Fruit fly (Drosophila melanogaster) whole organism, embryonic: Measurements from ENCODE around the gene Mad.

Experiments used
- Abd-B ChIP-seq: fragments of 200-800 bp; sonication (Bioruptor generic); optimal IDR thresholded peaks from 2 replicates; lab custom pipeline; 2018; ENCODE audit warnings: missing biosample characterization, mild to moderate bottlenecking, missing genetic modification characterization, moderate library complexity
- Awh ChIP-seq: fragments of 200-800 bp; sonication (Bioruptor generic); IDR thresholded peaks from 2 replicates; pipeline ENCODE4, ENCODE4 v1.3.6; 2022; ENCODE audit warnings: missing biosample characterization, missing genetic modification characterization
- CG1024 ChIP-seq: fragments of 200-800 bp; sonication (Bioruptor generic); IDR thresholded peaks from 2 replicates; pipeline ENCODE4 v1.3.6; 2022; ENCODE audit warnings: missing biosample characterization, missing genetic modification characterization
- CG10979 ChIP-seq: fragments of 200-800 bp; sonication (Bioruptor generic); optimal IDR thresholded peaks from 2 replicates; lab custom pipeline; 2018; ENCODE audit warnings: missing biosample characterization, mild to moderate bottlenecking, missing genetic modification characterization, moderate library complexity
- CG11504 ChIP-seq: fragments of 200-800 bp; sonication (Bioruptor generic); optimal IDR thresholded peaks from 3 replicates; lab custom pipeline; 2019; ENCODE audit warnings: missing biosample characterization, mild to moderate bottlenecking, missing genetic modification characterization, moderate library complexity
- CG12659 ChIP-seq: fragments of 200-800 bp; sonication (Bioruptor generic); optimal IDR thresholded peaks from 3 replicates; lab custom pipeline; 2017; ENCODE audit warnings: mild to moderate bottlenecking, missing biosample characterization, missing genetic modification reagents, missing genetic modification characterization
- CG14014 ChIP-seq: fragments of 200-800 bp; sonication (Bioruptor generic); IDR thresholded peaks from 2 replicates; pipeline ENCODE4 v1.3.6; 2022; ENCODE audit warnings: missing biosample characterization, missing genetic modification characterization
- CG17912 ChIP-seq: fragments of 200-800 bp; sonication (Bioruptor generic); optimal IDR thresholded peaks from 2 replicates; lab custom pipeline; 2018; ENCODE audit warnings: missing biosample characterization, mild to moderate bottlenecking, missing genetic modification characterization
- CG1792 ChIP-seq: fragments of 200-800 bp; sonication (Bioruptor generic); optimal IDR thresholded peaks from 2 replicates; lab custom pipeline; 2016; ENCODE audit warnings: missing biosample characterization, missing genetic modification characterization
- CG18619 ChIP-seq: fragments of 200-800 bp; sonication (Bioruptor generic); optimal IDR thresholded peaks from 3 replicates; lab custom pipeline; 2017; ENCODE audit warnings: missing biosample characterization, mild to moderate bottlenecking, missing genetic modification characterization
- CG2202 ChIP-seq: fragments of 200-800 bp; sonication (Bioruptor generic); optimal IDR thresholded peaks from 2 replicates; lab custom pipeline; 2018; ENCODE audit warnings: missing biosample characterization, mild to moderate bottlenecking, missing genetic modification characterization
- CG32532 ChIP-seq: fragments of 200-800 bp; sonication (Bioruptor generic); IDR thresholded peaks from 2 replicates; pipeline ENCODE4 v1.3.6; 2022; ENCODE audit warnings: missing biosample characterization, missing genetic modification characterization
- CG3838 ChIP-seq: fragments of 200-800 bp; sonication (Bioruptor generic); optimal IDR thresholded peaks from 3 replicates; lab custom pipeline; 2016; ENCODE audit warnings: missing biosample characterization, missing genetic modification characterization
- CG3995 ChIP-seq: fragments of 200-800 bp; sonication (Bioruptor generic); optimal IDR thresholded peaks from 3 replicates; lab custom pipeline; 2016; ENCODE audit warnings: missing biosample characterization, missing genetic modification characterization
- CG4360 ChIP-seq: fragments of 200-800 bp; sonication (Bioruptor generic); IDR thresholded peaks from 2 replicates; pipeline ENCODE4 v1.3.6; 2022; ENCODE audit warnings: missing biosample characterization, missing genetic modification characterization
- CG4404 ChIP-seq: fragments of 200-800 bp; sonication (Bioruptor generic); IDR thresholded peaks from 2 replicates; pipeline ENCODE4 v1.3.6; 2022; ENCODE audit warnings: missing biosample characterization, missing genetic modification characterization
- CG6689 ChIP-seq: fragments of 200-800 bp; sonication (Bioruptor generic); IDR thresholded peaks from 2 replicates; pipeline ENCODE4 v1.3.6; 2022; ENCODE audit warnings: missing biosample characterization, missing genetic modification characterization
- CG7786 ChIP-seq: fragments of 200-800 bp; sonication (Bioruptor generic); optimal IDR thresholded peaks from 2 replicates; lab custom pipeline; 2016; ENCODE audit warnings: missing biosample characterization, missing genetic modification characterization
- CG8478 ChIP-seq: fragments of >200 bp; optimal IDR thresholded peaks from 2 replicates; lab custom pipeline; 2018
- D ChIP-seq, 2 experiments: fragments of 200-800 bp in 1 of 2; fragments of >200 bp in 1 of 2; sonication (Bioruptor generic) in 1 of 2; optimal IDR thresholded peaks; 2 replicates in 1 of 2; 3 replicates in 1 of 2; lab custom pipeline; 2017; ENCODE audit warnings: mild to moderate bottlenecking in 1 of 2, missing biosample characterization in 1 of 2, missing genetic modification characterization in 1 of 2, missing genetic modification reagents in 1 of 2
- Elba2 ChIP-seq: fragments of 200-800 bp; sonication (Bioruptor generic); optimal IDR thresholded peaks from 3 replicates; lab custom pipeline; 2016; ENCODE audit warnings: missing biosample characterization, missing genetic modification characterization
- H15 ChIP-seq: fragments of 200-800 bp; sonication (Bioruptor generic); IDR thresholded peaks from 3 replicates; pipeline ENCODE4 v1.3.6; 2022; ENCODE audit warnings: missing biosample characterization, missing genetic modification characterization
- H2.0 ChIP-seq: fragments of 200-800 bp; sonication (Bioruptor generic); IDR thresholded peaks from 2 replicates; pipeline ENCODE4 v1.3.6; 2022; ENCODE audit warnings: missing biosample characterization, missing genetic modification characterization
- Mrtf ChIP-seq: fragments of 200-800 bp; sonication (Bioruptor generic); IDR thresholded peaks from 3 replicates; pipeline ENCODE4 v1.3.6; 2022; ENCODE audit warnings: missing biosample characterization, missing genetic modification characterization
- Oli ChIP-seq: fragments of 200-800 bp; sonication (Bioruptor generic); optimal IDR thresholded peaks from 2 replicates; lab custom pipeline; 2018; ENCODE audit warnings: missing biosample characterization, mild to moderate bottlenecking, missing genetic modification characterization, moderate library complexity
- Side ChIP-seq: fragments of 200-800 bp; sonication (Bioruptor generic); optimal IDR thresholded peaks from 2 replicates; lab custom pipeline; 2016; ENCODE audit warnings: missing biosample characterization, missing genetic modification characterization
- Sox102F ChIP-seq: fragments of 200-800 bp; sonication (Bioruptor generic); optimal IDR thresholded peaks from 2 replicates; lab custom pipeline; 2018; ENCODE audit warnings: missing biosample characterization, mild to moderate bottlenecking, missing genetic modification characterization, moderate library complexity
- Stat92E ChIP-seq, 3 experiments: fragments of >200 bp in 2 of 3; fragments of 200-800 bp in 1 of 3; sonication (Bioruptor generic) in 1 of 3; optimal IDR thresholded peaks; 2 replicates each; lab custom pipeline; 2017 to 2019; ENCODE audit warnings: missing biosample characterization in 3 of 3, missing genetic modification characterization in 3 of 3, mild to moderate bottlenecking in 1 of 3, moderate library complexity in 1 of 3
- Usf ChIP-seq: fragments of 200-800 bp; sonication (Bioruptor generic); optimal IDR thresholded peaks from 2 replicates; lab custom pipeline; 2017; ENCODE audit warnings: missing genotype, missing biosample characterization, missing genetic modification characterization
- bigmax ChIP-seq: fragments of 200-800 bp; sonication (Bioruptor generic); optimal IDR thresholded peaks from 2 replicates; lab custom pipeline; 2018; ENCODE audit warnings: missing biosample characterization, mild to moderate bottlenecking, missing genetic modification characterization
- cg ChIP-seq: fragments of 200-800 bp; sonication (Bioruptor generic); optimal IDR thresholded peaks from 3 replicates; lab custom pipeline; 2019; ENCODE audit warnings: missing biosample characterization, mild to moderate bottlenecking, missing genetic modification characterization, moderate library complexity
- chm ChIP-seq: fragments of 200-800 bp; sonication (Bioruptor generic); IDR thresholded peaks from 2 replicates; pipeline ENCODE4 v1.3.6; 2022; ENCODE audit warnings: missing biosample characterization, missing genetic modification characterization
- croc ChIP-seq: fragments of 200-800 bp; sonication (Bioruptor generic); conservative IDR thresholded peaks from 3 replicates; pipeline ENCODE4 v1.3.6; 2022; ENCODE audit warnings: missing biosample characterization, missing genetic modification characterization
- dimm ChIP-seq: fragments of 200-800 bp; sonication (Bioruptor generic); IDR thresholded peaks from 2 replicates; pipeline ENCODE4 v1.3.6; 2022; ENCODE audit warnings: missing biosample characterization, missing genetic modification characterization
- dysf ChIP-seq: fragments of 200-800 bp; sonication (Bioruptor generic); IDR thresholded peaks from 3 replicates; pipeline ENCODE4 v1.3.6; 2022; ENCODE audit warnings: missing biosample characterization, missing genetic modification characterization
- emc ChIP-seq: fragments of 200-800 bp; sonication (Bioruptor generic); optimal IDR thresholded peaks from 2 replicates; lab custom pipeline; 2016; ENCODE audit warnings: missing biosample characterization, missing genetic modification characterization
- eyg ChIP-seq: fragments of 200-800 bp; sonication (Bioruptor generic); optimal IDR thresholded peaks from 3 replicates; lab custom pipeline; 2016; ENCODE audit warnings: missing biosample characterization, missing genetic modification characterization
- ham ChIP-seq: fragments of 200-800 bp; sonication (Bioruptor generic); IDR thresholded peaks from 2 replicates; pipeline ENCODE4 v1.3.6; 2022; ENCODE audit warnings: missing biosample characterization, missing genetic modification characterization
- jumu ChIP-seq: fragments of 200-800 bp; sonication (Bioruptor generic); optimal IDR thresholded peaks from 3 replicates; lab custom pipeline; 2016; ENCODE audit warnings: missing biosample characterization, missing genetic modification characterization
- lov ChIP-seq, 2 experiments: fragments of 200-800 bp in 1 of 2; fragments of >200 bp in 1 of 2; sonication (Bioruptor generic) in 1 of 2; IDR thresholded peaks in 1 of 2; optimal IDR thresholded peaks in 1 of 2; 2 replicates in 1 of 2; 3 replicates in 1 of 2; pipeline versions ENCODE4 v1.3.6 to Lab custom; 2017 to 2022; ENCODE audit warnings: missing biosample characterization in 1 of 2, missing genetic modification characterization in 1 of 2
- mld ChIP-seq: fragments of 200-800 bp; sonication (Bioruptor generic); IDR thresholded peaks from 3 replicates; pipeline ENCODE4 v1.3.6; 2022; ENCODE audit warnings: missing biosample characterization, missing genetic modification characterization; ENCODE audit not compliant: partially characterized antibody
- nau ChIP-seq: fragments of 200-800 bp; sonication (Bioruptor generic); optimal IDR thresholded peaks from 3 replicates; lab custom pipeline; 2017; ENCODE audit warnings: missing biosample characterization, mild to moderate bottlenecking, missing genetic modification characterization, missing genetic modification reagents
- pum ChIP-seq: fragments of 200-800 bp; sonication (Bioruptor generic); optimal IDR thresholded peaks from 2 replicates; lab custom pipeline; 2016; ENCODE audit warnings: missing biosample characterization, missing genetic modification characterization
- row ChIP-seq: fragments of 200-800 bp; sonication (Bioruptor generic); IDR thresholded peaks from 3 replicates; pipeline ENCODE4 v1.3.6; 2022; ENCODE audit warnings: missing biosample characterization, missing genetic modification characterization
- sens ChIP-seq: fragments of 200-800 bp; sonication (Bioruptor generic); peaks from one replicate; lab custom pipeline; 2016; ENCODE audit warnings: missing biosample characterization, missing genetic modification characterization
- sima ChIP-seq: fragments of 200-800 bp; sonication (Bioruptor generic); optimal IDR thresholded peaks from 2 replicates; lab custom pipeline; 2016; ENCODE audit warnings: missing biosample characterization, missing genetic modification characterization
- sisA ChIP-seq: fragments of 200-800 bp; sonication (Bioruptor generic); IDR thresholded peaks from 2 replicates; pipeline ENCODE4 v1.3.6; 2022; ENCODE audit warnings: missing biosample characterization, missing genetic modification characterization
- ttk ChIP-seq: fragments of 200-800 bp; sonication (Bioruptor generic); IDR thresholded peaks from 2 replicates; pipeline ENCODE4 v2.1.2; 2022; ENCODE audit warnings: missing biosample characterization, missing genetic modification characterization
- tx ChIP-seq: fragments of 200-800 bp; sonication (Bioruptor generic); optimal IDR thresholded peaks from 2 replicates; lab custom pipeline; 2016; ENCODE audit warnings: missing biosample characterization, missing genetic modification characterization
- wdn ChIP-seq: fragments of 200-800 bp; sonication (Bioruptor generic); IDR thresholded peaks from 2 replicates; pipeline ENCODE4 v1.3.6; 2022; ENCODE audit warnings: missing biosample characterization, missing genetic modification characterization
- wor ChIP-seq: fragments of 200-800 bp; sonication (Bioruptor generic); IDR thresholded peaks from 2 replicates; pipeline ENCODE4 v1.3.6; 2022; ENCODE audit warnings: missing biosample characterization, missing genetic modification characterization

Mad gene

DNA sequence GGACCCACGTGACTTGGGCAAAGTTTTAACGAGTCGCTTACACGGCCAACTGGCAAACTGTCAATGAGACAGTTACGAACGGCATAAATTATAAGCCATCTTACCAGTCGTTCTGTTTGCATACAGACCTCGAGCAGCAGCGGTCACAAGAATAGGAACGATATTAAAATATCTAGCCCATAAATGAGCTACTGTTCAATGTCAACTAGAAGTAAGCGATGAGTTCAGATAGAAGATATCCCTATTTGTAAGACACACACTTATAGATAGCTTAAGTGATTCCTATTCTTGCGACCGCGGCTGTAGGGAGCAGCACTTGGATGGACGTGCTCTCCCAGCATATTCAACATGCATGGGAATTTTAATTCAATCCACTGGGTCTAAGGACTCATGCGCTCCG is 29.4 kb upstream of the Mad start (continued):
- TF ChIP-seq CG4360 (no peak), Sox102F (peak; percentile 15), CG7786 (GFP tag; lab: Kevin White, UChicago) (no peak), CG1792 (GFP tag; lab: Kevin White, UChicago) (no peak), dimm (GFP tag; lab: Robert Waterston, UW) (no peak), croc (GFP tag; lab: Robert Waterston, UW) (no peak), CG4404 (0 out of 2 replicates have a peak, but pooled peaks have one; percentile 9), Stat92E (GFP tag; optimal IDR thresholded peaks at IDR 0.05; lab: Kevin White, UChicago) (no peak), Usf (GFP tag; lab: Kevin White, UChicago) (no peak), CG2202 (no peak), CG12659 (GFP tag; lab: Kevin White, UChicago) (no peak), CG3995 (GFP tag; lab: Kevin White, UChicago) (no peak), mld (no peak), CG8478 (lab: Kevin White, UChicago) (no peak), wor (GFP tag; lab: Robert Waterston, UW) (0 out of 2 replicates have a peak, but pooled peaks have one; percentile 10), H2.0 (GFP tag; lab: Robert Waterston, UW) (peak; percentile 41; the same call in 1 of the 2 replicates), dysf (GFP tag; lab: Robert Waterston, UW) (peak; percentile 31; the same call in 1 of the 3 replicates), row (GFP tag; lab: Robert Waterston, UW) (peak; percentile 46; the same call in 1 of the 3 replicates), Abd-B (GFP tag; lab: Kevin White, UChicago) (no peak), jumu (no peak), Side (GFP tag; lab: Kevin White, UChicago) (no peak), sisA (peak; percentile 32; the same call in 1 of the 2 replicates), Mrtf (GFP tag; lab: Robert Waterston, UW) (no peak), CG3838 (no peak), CG18619 (no peak), CG11504 (tag; lab: Kevin White, UChicago) (peak; percentile 36), nau (GFP tag; lab: Kevin White, UChicago) (no peak), ham (GFP tag; lab: Robert Waterston, UW) (no peak), Oli (no peak), sens (GFP tag; lab: Kevin White, UChicago) (no peak), Elba2 (no peak), lov (optimal IDR thresholded peaks at IDR 0.05; lab: Kevin White, UChicago) (no peak), lov (GFP tag; IDR thresholded peaks at IDR 0.05; lab: Robert Waterston, UW) (0 out of 3 replicates have a peak, but pooled peaks have one; percentile 12), chm (GFP tag; lab: Robert Waterston, UW) (no peak), CG6689 (GFP tag; lab: Robert Waterston, UW) (peak; percentile 49; the same call in 1 of the 2 replicates), H15 (GFP tag; lab: Robert Waterston, UW) (no peak), tx (GFP tag; lab: Kevin White, UChicago) (no peak), ttk (GFP tag; lab: Robert Waterston, UW) (peak; percentile 58; the same call in 1 of the 2 replicates), CG17912 (no peak), CG1024 (GFP tag; lab: Robert Waterston, UW) (0 out of 2 replicates have a peak, but pooled peaks have one; percentile 8), eyg (no peak), Awh (GFP tag; lab: Robert Waterston, UW) (no peak), CG10979 (tag; lab: Kevin White, UChicago) (no peak), CG32532 (GFP tag; lab: Robert Waterston, UW) (0 out of 2 replicates have a peak, but pooled peaks have one; percentile 36), bigmax (GFP tag; lab: Kevin White, UChicago) (no peak), sima (GFP tag; lab: Kevin White, UChicago) (no peak), cg (no peak), CG14014 (GFP tag; lab: Robert Waterston, UW) (no peak; the same call in 1 of the 2 replicates), D (optimal IDR thresholded peaks at IDR 0.05; lab: Kevin White, UChicago) (no peak), D (GFP tag; optimal IDR thresholded peaks at IDR 0.05; lab: Kevin White, UChicago) (no peak), emc (GFP tag; lab: Kevin White, UChicago) (no peak), pum (GFP tag; lab: Kevin White, UChicago) (no peak), wdn (no peak)
